Fruit fly (Drosophila melanogaster): ENCODE data around the gene CG9222.

dm6 chr2L:6177141-6177540 is 46.3 kb downstream of the CG9222 start:
- TF ChIP-seq foxo (GFP tag; optimal IDR thresholded peaks at IDR 0.05) (no peak), Hr78 (GFP tag; optimal IDR thresholded peaks at IDR 0.05) (no peak), CG32264 (GFP tag; optimal IDR thresholded peaks at IDR 0.05) (no peak), psq (GFP tag; optimal IDR thresholded peaks at IDR 0.05) (no peak), Hnf4 (GFP tag; optimal IDR thresholded peaks at IDR 0.05) (no peak)
